Worm (Caenorhabditis elegans) whole organism, mixed stage, embryonic: ENCODE data around the gene R07G3.8.

ENCODE experiments used
- ceh-39 ChIP-seq: fragments of 150-350 bp; optimal IDR thresholded peaks from 2 replicates; lab custom pipeline; 2014; ENCODE audit warnings: missing biosample characterization, missing genetic modification characterization
- ces-1 ChIP-seq: fragments of 150-350 bp; optimal IDR thresholded peaks from 2 replicates; lab custom pipeline; 2014; ENCODE audit warnings: missing biosample characterization, missing genetic modification reagents, missing genetic modification characterization
- ham-2 ChIP-seq: fragments of 200-800 bp; sonication (Bioruptor generic); optimal IDR thresholded peaks from 2 replicates; lab custom pipeline; 2018; ENCODE audit warnings: mild to moderate bottlenecking, missing genetic modification characterization, missing compliant biosample characterization
- lsy-2 ChIP-seq: fragments of 150-350 bp; optimal IDR thresholded peaks from 2 replicates; lab custom pipeline; 2014; ENCODE audit warnings: missing biosample characterization, missing genetic modification characterization
- mab-5 ChIP-seq: fragments of 150-350 bp; optimal IDR thresholded peaks from 2 replicates; lab custom pipeline; 2014; ENCODE audit warnings: missing biosample characterization, missing genetic modification characterization
- mep-1 ChIP-seq: fragments of 150-350 bp; optimal IDR thresholded peaks from 2 replicates; lab custom pipeline; 2017; ENCODE audit warnings: missing biosample characterization, missing genetic modification reagents, missing genetic modification characterization, inconsistent platforms
- nhr-12 ChIP-seq: fragments of 150-350 bp; optimal IDR thresholded peaks from 2 replicates; lab custom pipeline; 2014; ENCODE audit warnings: missing biosample characterization, missing genetic modification characterization
- nhr-28 ChIP-seq: fragments of 150-350 bp; optimal IDR thresholded peaks from 2 replicates; lab custom pipeline; 2014; ENCODE audit warnings: missing biosample characterization, missing genetic modification characterization
- nhr-76 ChIP-seq: sonication (generic microtip); optimal IDR thresholded peaks from 2 replicates; lab custom pipeline; 2017; ENCODE audit warnings: missing biosample characterization, missing genetic modification characterization
- unc-120 ChIP-seq: sonication (generic microtip); optimal IDR thresholded peaks from 2 replicates; lab custom pipeline; 2017; ENCODE audit warnings: missing genetic modification characterization, missing compliant biosample characterization; ENCODE audit not compliant: poor library complexity, severe bottlenecking
- unc-62 ChIP-seq: fragments of 150-350 bp; optimal IDR thresholded peaks from 2 replicates; lab custom pipeline; 2014; ENCODE audit warnings: missing biosample characterization, missing genetic modification reagents, missing genetic modification characterization

- no peak for TF ChIP-seq ceh-39 (tag; lab: Kevin White, UChicago)
- no peak for TF ChIP-seq mep-1 (tag; lab: Kevin White, UChicago)
- no peak for TF ChIP-seq nhr-12 (tag; lab: Kevin White, UChicago)
- no peak for TF ChIP-seq lsy-2
- no peak for TF ChIP-seq unc-120 (tag; lab: Kevin White, UChicago)
- TF ChIP-seq mab-5 (tag; lab: Kevin White, UChicago): no peak
- no peak for TF ChIP-seq ces-1 (GFP tag; lab: Kevin White, UChicago)
- TF ChIP-seq ham-2 (GFP tag; lab: Kevin White, UChicago): no peak
- TF ChIP-seq nhr-28 (tag; lab: Kevin White, UChicago): no peak
- TF ChIP-seq unc-62 (GFP tag; lab: Kevin White, UChicago): no peak
- TF ChIP-seq nhr-76 (tag; lab: Kevin White, UChicago): no peak
Observed at ce11 chrII:7636941-7637340, 16.6 kb upstream of the R07G3.8 start.
